Worm (Caenorhabditis elegans) whole organism, mixed stage, embryonic: ENCODE data around the gene ani-3.

Source experiments
- nhr-12 ChIP-seq: fragments of 150-350 bp; optimal IDR thresholded peaks from 2 replicates; lab custom pipeline; 2014; ENCODE audit warnings: missing biosample characterization, missing genetic modification characterization
- nhr-237 ChIP-seq: fragments of 150-350 bp; optimal IDR thresholded peaks from 2 replicates; lab custom pipeline; 2014; ENCODE audit warnings: missing biosample characterization, missing genetic modification characterization
- unc-62 ChIP-seq: fragments of 150-350 bp; optimal IDR thresholded peaks from 2 replicates; lab custom pipeline; 2014; ENCODE audit warnings: missing biosample characterization, missing genetic modification reagents, missing genetic modification characterization

- TF ChIP-seq nhr-12 (no peak), nhr-237 (tag; lab: Kevin White, UChicago) (no peak), unc-62 (no peak)
Observed at ce11 chrV:19733728-19734127, 36.2 kb downstream of the ani-3 start.
